Worm (Caenorhabditis elegans): ENCODE measurements around the gene unc-69.
A peak's percentile ranks its signal among the peaks of the same experiment; 100 is the strongest.

Gene unc-69

DNA sequence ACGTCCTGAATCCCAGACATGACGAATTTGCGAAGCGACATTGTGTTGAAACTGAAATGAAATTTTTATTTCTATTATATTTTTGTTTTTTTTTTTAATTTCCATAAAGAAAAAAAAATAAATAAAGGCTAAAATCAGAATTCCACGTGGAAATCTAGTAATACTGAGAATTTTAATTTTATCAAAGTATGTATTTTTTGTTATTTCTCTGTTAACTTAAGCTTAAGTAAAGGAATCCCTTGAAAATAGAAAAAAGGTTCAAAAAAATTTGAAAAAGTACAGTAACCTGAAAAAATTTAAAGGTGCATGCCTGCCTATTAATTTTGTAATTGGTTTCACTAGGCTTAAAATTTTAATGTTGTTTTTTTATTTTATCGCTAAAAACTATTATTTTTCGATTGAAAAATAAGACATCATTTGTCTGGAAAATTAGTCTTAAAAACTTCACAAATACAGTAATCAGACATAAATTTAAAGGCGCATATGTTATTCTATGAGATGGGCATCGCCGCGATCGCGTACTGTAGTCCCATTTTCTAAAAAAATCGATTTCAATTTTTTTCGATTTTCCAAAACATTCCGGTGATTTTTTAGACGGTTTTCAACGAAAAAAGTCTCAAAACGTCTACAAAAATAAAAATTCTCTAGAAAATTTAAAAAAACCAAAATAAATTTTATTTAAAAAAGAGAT is 11.8 kb downstream of the unc-69 start, which contains the start of gene nex-2:
Gene nex-2 (minus strand): TSS at position 51 of the 691 bp plus-strand sequence.
- TF ChIP-seq aly-1 (tag; optimal IDR thresholded peaks at IDR 0.05) = no peak
- TF ChIP-seq hnd-1 (tag; optimal IDR thresholded peaks at IDR 0.05) = no peak
- no peak for TF ChIP-seq hmg-4 (GFP tag; optimal IDR thresholded peaks at IDR 0.05)
- no peak for TF ChIP-seq flt-1 (GFP tag; IDR thresholded peaks at IDR 0.05)

DNA sequence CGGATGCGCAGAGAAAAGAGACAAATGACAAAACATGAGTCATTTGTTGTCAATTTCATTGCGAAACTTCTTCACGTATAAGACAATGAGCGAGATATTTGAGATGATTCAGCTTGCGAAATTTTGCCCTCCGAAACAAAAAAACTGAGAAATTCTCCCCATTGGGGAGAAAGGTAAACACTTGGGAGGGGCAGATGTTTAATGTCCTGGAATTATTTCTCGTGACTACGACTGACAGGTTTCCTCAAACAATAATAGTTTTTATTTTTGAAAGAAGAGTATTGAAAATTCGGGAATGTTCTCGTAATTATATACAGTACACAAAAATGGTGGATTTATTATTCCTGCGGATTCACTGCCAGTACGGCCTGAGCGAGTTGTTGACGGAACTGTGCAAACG is 12.5 kb downstream of the unc-69 start:
- TF ChIP-seq hmbx-1 (tag; optimal IDR thresholded peaks at IDR 0.05) (no peak), aly-1 (tag; optimal IDR thresholded peaks at IDR 0.05) (no peak), tbx-11 (GFP tag; IDR thresholded peaks at IDR 0.05) (no peak), F13C5.2 (tag; optimal IDR thresholded peaks at IDR 0.05) (no peak), tra-4 (tag; optimal IDR thresholded peaks at IDR 0.05) (no peak)

DNA sequence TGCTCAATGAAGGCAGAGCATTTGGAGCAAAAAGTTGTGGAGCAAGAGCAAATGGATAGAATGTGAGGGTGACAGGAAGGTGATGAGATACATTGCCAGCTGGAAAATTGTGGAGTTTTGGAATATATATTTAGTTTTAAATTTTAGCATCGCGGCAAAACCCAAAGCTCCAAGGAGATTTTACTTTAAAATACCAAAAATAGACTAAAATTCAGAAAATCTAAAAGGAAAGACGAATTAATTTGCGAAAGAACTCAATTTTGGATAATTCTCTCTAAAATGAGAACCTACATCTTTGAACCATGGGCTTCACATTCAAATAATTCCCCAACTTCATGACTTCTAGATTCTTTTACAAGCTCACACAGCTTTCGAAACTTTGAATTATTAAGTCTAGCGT is 13.8 kb downstream of the unc-69 start, which contains the start of gene T07C4.12:
Gene T07C4.12 (minus strand): TSS at position 101 of the 400 bp plus-strand sequence.
- TF ChIP-seq scrt-1 (GFP tag; IDR thresholded peaks at IDR 0.05) = no peak
- no peak for TF ChIP-seq pes-1 (GFP tag; IDR thresholded peaks at IDR 0.05)
- TF ChIP-seq hnd-1 (tag; optimal IDR thresholded peaks at IDR 0.05) = no peak
- no peak for TF ChIP-seq hmbx-1 (tag; optimal IDR thresholded peaks at IDR 0.05)
- no peak for TF ChIP-seq hmg-4 (GFP tag; optimal IDR thresholded peaks at IDR 0.05)
- TF ChIP-seq ceh-36 (tag; optimal IDR thresholded peaks at IDR 0.05) = no peak
- TF ChIP-seq flt-1 (GFP tag; IDR thresholded peaks at IDR 0.05) = no peak
- no peak for TF ChIP-seq tbx-37 (GFP tag; conservative IDR thresholded peaks at IDR 0.05)
- no peak for TF ChIP-seq ama-1 (optimal IDR thresholded peaks at IDR 0.05)

DNA sequence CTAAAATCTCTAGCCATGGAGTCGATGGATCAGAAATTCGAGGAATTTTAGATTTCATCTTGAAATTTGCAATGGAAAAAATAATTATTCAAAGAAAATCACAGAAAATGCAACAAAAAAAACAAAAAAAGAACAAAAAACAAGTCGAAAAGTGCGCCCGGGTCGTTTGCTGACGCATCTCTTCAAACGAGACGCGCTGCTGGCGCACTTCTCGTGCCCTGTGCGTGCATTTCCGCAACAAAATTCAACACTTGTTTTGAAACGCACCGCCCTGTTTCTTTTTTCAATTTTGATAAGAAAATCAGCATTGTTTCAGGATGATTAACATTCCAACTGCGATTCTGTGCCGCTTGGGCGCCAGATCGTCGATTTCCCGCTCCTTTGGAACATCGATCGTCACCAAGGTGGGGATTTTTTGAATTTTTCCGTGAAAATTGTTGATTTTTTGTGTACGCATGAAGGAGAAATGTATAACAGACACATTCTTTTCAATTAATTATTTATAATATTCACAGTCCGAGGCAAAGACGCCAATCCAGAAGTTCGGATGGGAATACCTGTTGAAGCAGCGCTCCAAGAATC is 15.3 kb downstream of the unc-69 start, which contains the start of the genes jmjd-4 and mev-1:
Gene jmjd-4 (minus strand): TSS at position 58 of the 582 bp plus-strand sequence.
Gene mev-1 (plus strand): TSS at position 317 of the 582 bp plus-strand sequence.
- TF ChIP-seq F13C5.2 (tag; optimal IDR thresholded peaks at IDR 0.05) = peak; percentile 73
- TF ChIP-seq tra-4 (tag; optimal IDR thresholded peaks at IDR 0.05) = no peak
- no peak for TF ChIP-seq B0310.2 (tag; optimal IDR thresholded peaks at IDR 0.05)
- no peak for TF ChIP-seq ets-7 (tag; optimal IDR thresholded peaks at IDR 0.05)
- no peak for TF ChIP-seq aly-1 (tag; optimal IDR thresholded peaks at IDR 0.05)
- peak; percentile 23 for TF ChIP-seq ceh-36 (tag; optimal IDR thresholded peaks at IDR 0.05)
- TF ChIP-seq hmg-4 (GFP tag; optimal IDR thresholded peaks at IDR 0.05) = no peak
- no peak for TF ChIP-seq hmbx-1 (tag; optimal IDR thresholded peaks at IDR 0.05)
- no peak for TF ChIP-seq pes-1 (GFP tag; IDR thresholded peaks at IDR 0.05)
- 0 out of 2 replicates have a peak, but pooled peaks have one; percentile 40 for TF ChIP-seq tbx-11 (GFP tag; IDR thresholded peaks at IDR 0.05)
- no peak for TF ChIP-seq sea-1 (GFP tag; conservative IDR thresholded peaks at IDR 0.05)
- no peak for TF ChIP-seq ceh-13 (GFP tag; optimal IDR thresholded peaks at IDR 0.05)
- no peak for TF ChIP-seq tbx-37 (GFP tag; conservative IDR thresholded peaks at IDR 0.05)
- peak; percentile 51; the same call in 1 of the 2 replicates for TF ChIP-seq flt-1 (GFP tag; IDR thresholded peaks at IDR 0.05)

DNA sequence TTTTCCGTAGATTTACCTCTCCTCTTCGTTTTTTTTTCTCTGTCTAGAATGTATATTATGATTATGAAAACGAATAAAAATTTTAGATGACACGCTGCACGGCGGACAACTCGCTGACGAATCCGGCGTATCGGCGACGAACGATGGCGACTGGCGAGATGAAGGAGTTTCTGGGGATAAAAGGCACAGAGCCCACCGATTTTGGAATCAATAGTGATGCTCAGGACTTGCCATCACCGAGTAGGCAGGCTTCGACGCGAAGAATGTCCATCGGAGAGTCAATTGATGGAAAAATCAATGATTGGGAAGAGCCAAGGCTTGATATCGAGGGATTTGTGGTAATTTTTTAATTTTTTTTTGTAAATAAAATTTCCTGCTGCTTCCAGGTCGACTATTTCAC is 16.3 kb downstream of the unc-69 start, which contains the start of gene ced-9:
Gene ced-9 (plus strand): TSS at position 87 of the 400 bp plus-strand sequence.
- no peak for TF ChIP-seq F13C5.2 (tag; optimal IDR thresholded peaks at IDR 0.05)
- TF ChIP-seq ama-1 (optimal IDR thresholded peaks at IDR 0.05) = no peak
- TF ChIP-seq tbx-37 (GFP tag; conservative IDR thresholded peaks at IDR 0.05) = no peak
- no peak for TF ChIP-seq aly-1 (tag; optimal IDR thresholded peaks at IDR 0.05)
- no peak for TF ChIP-seq ceh-13 (GFP tag; optimal IDR thresholded peaks at IDR 0.05)
- no peak for TF ChIP-seq tra-4 (tag; optimal IDR thresholded peaks at IDR 0.05)
- TF ChIP-seq sea-1 (GFP tag; conservative IDR thresholded peaks at IDR 0.05) = no peak
- TF ChIP-seq pes-1 (GFP tag; IDR thresholded peaks at IDR 0.05) = no peak
- no peak for TF ChIP-seq ets-7 (tag; optimal IDR thresholded peaks at IDR 0.05)

DNA sequence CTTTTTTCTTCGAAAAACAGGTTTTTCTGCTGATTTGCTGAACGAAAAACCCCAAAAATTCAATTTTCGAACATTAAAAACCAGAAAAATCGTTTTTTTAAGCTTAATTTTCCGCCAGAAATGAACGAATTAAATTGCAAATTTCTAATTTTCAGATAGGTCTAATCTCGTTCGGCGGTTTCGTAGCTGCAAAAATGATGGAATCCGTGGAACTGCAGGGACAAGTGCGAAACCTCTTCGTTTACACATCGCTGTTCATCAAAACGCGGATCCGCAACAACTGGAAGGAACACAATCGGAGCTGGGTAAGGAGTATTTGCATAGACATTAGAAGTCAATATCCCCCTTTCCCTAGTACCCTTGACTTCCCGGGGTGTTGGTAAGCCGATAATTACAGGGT is 17.4 kb downstream of the unc-69 start:
- TF ChIP-seq F13C5.2 (tag; optimal IDR thresholded peaks at IDR 0.05) (no peak), tbx-11 (GFP tag; IDR thresholded peaks at IDR 0.05) (no peak), ama-1 (optimal IDR thresholded peaks at IDR 0.05) (no peak), tbx-37 (GFP tag; conservative IDR thresholded peaks at IDR 0.05) (no peak), ets-7 (tag; optimal IDR thresholded peaks at IDR 0.05) (no peak), B0310.2 (tag; optimal IDR thresholded peaks at IDR 0.05) (no peak), ceh-36 (tag; optimal IDR thresholded peaks at IDR 0.05) (no peak), aly-1 (tag; optimal IDR thresholded peaks at IDR 0.05) (no peak), tra-4 (tag; optimal IDR thresholded peaks at IDR 0.05) (no peak), hmbx-1 (tag; optimal IDR thresholded peaks at IDR 0.05) (no peak), hnd-1 (tag; optimal IDR thresholded peaks at IDR 0.05) (no peak)

DNA sequence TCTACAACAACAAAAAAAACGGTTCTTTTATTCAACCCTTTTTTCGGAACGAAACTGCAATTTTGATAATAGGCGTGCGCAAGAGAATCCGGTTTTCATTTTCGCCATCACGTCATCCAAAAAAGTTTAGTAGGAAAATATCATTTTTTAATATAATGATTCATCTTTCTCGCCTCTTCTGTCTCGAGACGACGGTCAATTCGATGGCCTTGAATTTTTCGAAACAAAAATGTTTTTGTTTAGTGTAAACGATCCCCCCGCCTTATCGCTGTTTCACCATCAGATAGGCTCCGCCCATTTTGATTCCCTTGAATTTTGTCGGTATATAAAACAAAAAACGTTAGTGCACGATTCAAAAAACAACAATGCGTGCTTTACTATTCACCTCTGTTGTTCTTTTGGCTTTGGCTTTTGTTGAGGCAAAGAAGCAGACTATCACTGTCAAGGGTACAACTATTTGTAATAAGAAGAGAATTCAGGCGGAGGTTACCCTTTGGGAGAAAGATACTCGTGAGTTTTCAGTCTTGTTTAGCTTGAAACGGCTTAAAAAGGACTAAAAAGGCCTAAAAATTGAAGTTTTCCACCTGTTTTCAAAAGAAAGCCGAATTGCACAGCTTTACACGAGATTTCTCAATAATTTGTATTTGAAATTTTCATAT is 18.9 kb downstream of the unc-69 start, which contains the start of gene ttr-15:
Gene ttr-15 (plus strand): TSS at position 340 of the 659 bp plus-strand sequence.
- no peak for TF ChIP-seq F13C5.2 (tag; optimal IDR thresholded peaks at IDR 0.05)
- no peak for TF ChIP-seq ets-7 (tag; optimal IDR thresholded peaks at IDR 0.05)
- TF ChIP-seq hmbx-1 (tag; optimal IDR thresholded peaks at IDR 0.05) = no peak
- no peak for TF ChIP-seq hmg-4 (GFP tag; optimal IDR thresholded peaks at IDR 0.05)
- TF ChIP-seq tra-4 (tag; optimal IDR thresholded peaks at IDR 0.05) = no peak
- no peak for TF ChIP-seq B0310.2 (tag; optimal IDR thresholded peaks at IDR 0.05)
- TF ChIP-seq tbx-37 (GFP tag; conservative IDR thresholded peaks at IDR 0.05) = no peak
- TF ChIP-seq scrt-1 (GFP tag; IDR thresholded peaks at IDR 0.05) = no peak
- no peak for TF ChIP-seq aly-1 (tag; optimal IDR thresholded peaks at IDR 0.05)
- no peak for TF ChIP-seq ceh-13 (GFP tag; optimal IDR thresholded peaks at IDR 0.05)
- TF ChIP-seq tbx-11 (GFP tag; IDR thresholded peaks at IDR 0.05) = no peak
- no peak for TF ChIP-seq pes-1 (GFP tag; IDR thresholded peaks at IDR 0.05)
- no peak for TF ChIP-seq sea-1 (GFP tag; conservative IDR thresholded peaks at IDR 0.05)
- no peak for TF ChIP-seq hnd-1 (tag; optimal IDR thresholded peaks at IDR 0.05)
